Worm (Caenorhabditis elegans): ENCODE data around the gene B0035.15.

B0035.15 gene

DNA sequence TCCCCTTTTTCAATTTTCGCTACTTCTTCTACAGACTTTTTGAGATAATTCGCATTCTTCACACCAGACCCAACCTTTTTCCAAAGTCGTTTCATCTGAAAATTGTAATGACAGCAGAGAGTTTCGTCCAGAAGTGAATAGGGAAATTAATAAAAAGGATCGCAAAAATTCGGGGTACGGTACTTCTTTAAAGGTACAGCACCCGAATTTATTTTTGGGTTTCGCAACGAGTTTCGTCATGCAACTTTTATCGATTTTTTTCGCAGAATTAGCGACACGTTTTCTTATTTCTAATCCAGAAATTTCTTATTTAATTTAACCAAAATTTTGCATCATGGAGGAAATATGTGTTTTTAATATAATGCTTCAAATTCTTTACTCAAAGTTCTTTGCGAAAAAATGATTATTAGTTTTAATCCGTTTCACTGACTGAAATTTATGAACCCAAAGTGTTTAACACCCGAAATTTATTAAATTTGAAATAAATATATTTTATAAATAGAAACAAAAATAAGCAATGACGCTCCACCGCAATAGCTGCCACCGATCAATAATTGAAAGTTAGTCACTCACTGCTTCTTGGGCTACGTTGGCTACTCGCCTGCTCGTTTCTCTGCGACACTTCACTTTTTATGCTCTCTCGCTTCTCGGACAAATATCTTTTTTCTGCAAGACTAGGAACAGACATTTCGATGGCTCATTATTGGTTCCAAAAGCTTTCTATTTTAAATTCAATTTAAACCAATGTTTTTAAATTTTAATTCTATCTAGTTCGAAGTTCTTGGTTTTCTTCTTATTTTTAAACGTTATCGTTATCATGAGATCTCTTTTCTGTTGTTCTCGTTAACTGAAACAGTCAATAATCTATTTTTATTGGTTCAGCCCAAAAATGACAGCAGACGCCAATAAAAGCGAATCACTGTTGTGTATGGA, at the start of gene B0035.15, which contains the start of gene dnj-1:
Gene B0035.15 (minus strand): TSS at position 99 of the 933 bp plus-strand sequence.
Gene dnj-1 (plus strand): TSS at position 883 of the 933 bp plus-strand sequence.
- no peak for TF ChIP-seq aha-1 (tag)
- no peak for TF ChIP-seq nhr-41 (GFP tag; IDR thresholded peaks at IDR 0.05)
- no peak for TF ChIP-seq dmd-9 (GFP tag; IDR thresholded peaks at IDR 0.05)
- TF ChIP-seq nhr-28 (tag; optimal IDR thresholded peaks at IDR 0.05): peak; percentile 62
- TF ChIP-seq F37D6.2 (tag; optimal IDR thresholded peaks at IDR 0.05): no peak
- TF ChIP-seq nhr-48 (tag; optimal IDR thresholded peaks at IDR 0.05): no peak
- TF ChIP-seq unc-39 (tag; optimal IDR thresholded peaks at IDR 0.05): no peak
- peak; percentile 1 for TF ChIP-seq nhr-77 (tag; optimal IDR thresholded peaks at IDR 0.05)
- no peak for TF ChIP-seq Y105C5A.15 (GFP tag; IDR thresholded peaks at IDR 0.05)
- TF ChIP-seq attf-4 (tag; optimal IDR thresholded peaks at IDR 0.05): no peak
- no peak for TF ChIP-seq jun-1 (tag; optimal IDR thresholded peaks at IDR 0.05)
- TF ChIP-seq ctbp-1 (GFP tag; IDR thresholded peaks at IDR 0.05): no peak
- no peak for TF ChIP-seq zfp-2 (tag; optimal IDR thresholded peaks at IDR 0.05)
- TF ChIP-seq mep-1 (tag; optimal IDR thresholded peaks at IDR 0.05): peak; percentile 56
- no peak for TF ChIP-seq nhr-111 (GFP tag; optimal IDR thresholded peaks at IDR 0.05)
- no peak for TF ChIP-seq pha-4 (GFP tag; IDR thresholded peaks at IDR 0.05)
- no peak for TF ChIP-seq pha-4 (tag; optimal IDR thresholded peaks at IDR 0.05)
- no peak for TF ChIP-seq pqm-1 (tag; optimal IDR thresholded peaks at IDR 0.05)
- TF ChIP-seq lin-38 (GFP tag; IDR thresholded peaks at IDR 0.05): peak; percentile 69
- TF ChIP-seq dpl-1 (GFP tag; optimal IDR thresholded peaks at IDR 0.05): peak; percentile 50
- TF ChIP-seq saeg-2 (GFP tag; IDR thresholded peaks at IDR 0.05): no peak
- TF ChIP-seq skn-1 (tag; optimal IDR thresholded peaks at IDR 0.05): no peak
- TF ChIP-seq lin-15B (tag; optimal IDR thresholded peaks at IDR 0.05): no peak
- no peak for TF ChIP-seq zfp-3 (GFP tag; conservative IDR thresholded peaks at IDR 0.05)
- no peak for TF ChIP-seq nhr-11 (tag; optimal IDR thresholded peaks at IDR 0.05)
- TF ChIP-seq fos-1 (tag; optimal IDR thresholded peaks at IDR 0.05): no peak
- TF ChIP-seq daf-19 (GFP tag; conservative IDR thresholded peaks at IDR 0.05): no peak
- TF ChIP-seq T26A8.4 (GFP tag; IDR thresholded peaks at IDR 0.05): no peak
- no peak for TF ChIP-seq dmd-8 (GFP tag; IDR thresholded peaks at IDR 0.05)
- peak; percentile 23 for TF ChIP-seq hlh-11 (tag; optimal IDR thresholded peaks at IDR 0.05)
- TF ChIP-seq dve-1 (tag; optimal IDR thresholded peaks at IDR 0.05; ENCODE audit: insufficient read depth): peak; percentile 46
- 0 out of 2 replicates have a peak, but pooled peaks have one; percentile 44 for TF ChIP-seq hmg-1.1 (GFP tag; IDR thresholded peaks at IDR 0.05)
- TF ChIP-seq lsy-2 (tag; optimal IDR thresholded peaks at IDR 0.05): peak in 1 of 2 experiments; percentile 53
- TF ChIP-seq arid-1 (GFP tag; conservative IDR thresholded peaks at IDR 0.05): no peak
- TF ChIP-seq mes-2 (tag; optimal IDR thresholded peaks at IDR 0.05; ENCODE audit: poor library complexity, severe bottlenecking): peak; percentile 66
- no peak for TF ChIP-seq lim-7 (GFP tag; IDR thresholded peaks at IDR 0.05)
- TF ChIP-seq lin-13 (GFP tag; optimal IDR thresholded peaks at IDR 0.05): no peak
- TF ChIP-seq daf-16 (GFP tag; optimal IDR thresholded peaks at IDR 0.05): no peak
- no peak for TF ChIP-seq daf-16 (tag; optimal IDR thresholded peaks at IDR 0.05)
- no peak for TF ChIP-seq ztf-11 (tag; optimal IDR thresholded peaks at IDR 0.05)
- TF ChIP-seq mxl-3 (GFP tag; optimal IDR thresholded peaks at IDR 0.05): no peak
- TF ChIP-seq Y48G9A.11 (GFP tag; IDR thresholded peaks at IDR 0.05): no peak
- TF ChIP-seq hlh-30 (tag; optimal IDR thresholded peaks at IDR 0.05; ENCODE audit: insufficient read depth): peak; percentile 35
- no peak for TF ChIP-seq madf-5 (GFP tag; IDR thresholded peaks at IDR 0.05)

Data from whole organism, L4 larva.